Fruit fly (Drosophila melanogaster) S2 (cell line): Measurements from ENCODE around the gene ND-B8.

Experiments used
- CG8478 ChIP-seq: fragments of >200 bp; optimal IDR thresholded peaks from 2 replicates; lab custom pipeline; 2018
- CTCF ChIP-seq, 2 experiments: fragments of >200 bp; optimal IDR thresholded peaks; 2 replicates each; lab custom pipeline; 2018

- TF ChIP-seq CG8478 (lab: Kevin White, UChicago) (no peak), CTCF (optimal IDR thresholded peaks at IDR 0.05; lab: Kevin White, UChicago) (no peak)
Measured at dm6 chr2L:4476672-4477273, 22.3 kb downstream of the ND-B8 start, which contains the start of gene ine.
